Worm (Caenorhabditis elegans) whole organism, L1 larva: ENCODE measurements around the gene D2024.18.

Experiments
- aha-1 ChIP-seq: fragments of 150-350 bp; optimal IDR thresholded peaks from 2 replicates; lab custom pipeline; 2014; ENCODE audit warnings: missing biosample characterization, missing genetic modification characterization
- alr-1 ChIP-seq: fragments of 200-800 bp; sonication (Bioruptor generic); optimal IDR thresholded peaks from 2 replicates; lab custom pipeline; 2018; ENCODE audit warnings: borderline replicate concordance, mild to moderate bottlenecking, missing genetic modification characterization, missing compliant biosample characterization
- blmp-1 ChIP-seq: fragments of 150-350 bp; optimal IDR thresholded peaks from 2 replicates; lab custom pipeline; 2014; ENCODE audit warnings: missing biosample characterization, missing genetic modification characterization
- ceh-8 ChIP-seq: fragments of 200-800 bp; sonication (Bioruptor generic); optimal IDR thresholded peaks from 2 replicates; lab custom pipeline; 2018; ENCODE audit warnings: mild to moderate bottlenecking, missing genetic modification characterization, moderate library complexity, missing compliant biosample characterization
- ceh-82 ChIP-seq, 3 experiments: fragments of 150-350 bp in 1 of 3; sonication (generic microtip) in 2 of 3; optimal IDR thresholded peaks; 2 replicates each; lab custom pipeline; 2014 to 2017; ENCODE audit warnings: missing biosample characterization in 3 of 3, missing genetic modification characterization in 3 of 3
- dpl-1 ChIP-seq, 3 experiments: fragments of 150-350 bp in 2 of 3; sonication (generic microtip) in 1 of 3; optimal IDR thresholded peaks; 2 replicates each; lab custom pipeline; 2014 to 2017; ENCODE audit warnings: missing biosample characterization in 3 of 3, missing genetic modification characterization in 3 of 3, missing genetic modification reagents in 3 of 3
- efl-1 ChIP-seq, 4 experiments: fragments of 150-350 bp; optimal IDR thresholded peaks in 3 of 4; peaks in 1 of 4; 1 replicate in 1 of 4; 2 replicates in 3 of 4; lab custom pipeline; 2014; ENCODE audit warnings: missing biosample characterization in 2 of 4, missing genetic modification characterization in 2 of 4, missing genetic modification reagents in 2 of 4
- egl-13 ChIP-seq: sonication (generic microtip); optimal IDR thresholded peaks from 2 replicates; lab custom pipeline; 2016; ENCODE audit warnings: missing genotype, missing genetic modification reagents, missing genetic modification characterization, missing compliant biosample characterization
- elt-3 ChIP-seq, 6 experiments: fragments of 150-350 bp in 1 of 6; sonication (generic microtip); optimal IDR thresholded peaks; 2 replicates each; lab custom pipeline; 2017 to 2018; ENCODE audit warnings: missing biosample characterization in 6 of 6, missing genetic modification characterization in 6 of 6, inconsistent platforms in 1 of 6
- ets-5 ChIP-seq: fragments of 200-800 bp; sonication (Bioruptor generic); IDR thresholded peaks from 2 replicates; pipeline ENCODE4 v1.3.6; 2022; ENCODE audit warnings: missing genetic modification characterization, missing compliant biosample characterization
- fkh-10 ChIP-seq: sonication (generic microtip); optimal IDR thresholded peaks from 2 replicates; lab custom pipeline; 2017; ENCODE audit warnings: missing biosample characterization, missing genetic modification reagents, missing genetic modification characterization
- fkh-4 ChIP-seq: sonication (generic microtip); optimal IDR thresholded peaks from 2 replicates; lab custom pipeline; 2016; ENCODE audit warnings: missing compliant biosample characterization, missing genetic modification characterization, borderline replicate concordance
- hlh-17 ChIP-seq: fragments of 200-800 bp; sonication (Bioruptor generic); optimal IDR thresholded peaks from 2 replicates; lab custom pipeline; 2018; ENCODE audit warnings: missing genetic modification characterization, mild to moderate bottlenecking, missing compliant biosample characterization, moderate library complexity, borderline replicate concordance
- hlh-4 ChIP-seq: sonication (generic microtip); optimal IDR thresholded peaks from 2 replicates; lab custom pipeline; 2016; ENCODE audit warnings: mild to moderate bottlenecking, missing genetic modification characterization, missing compliant biosample characterization
- isw-1 ChIP-seq: fragments of 200-800 bp; sonication (Bioruptor generic); IDR thresholded peaks from 2 replicates; pipeline ENCODE4 v1.3.6; 2022; ENCODE audit warnings: missing genetic modification characterization, missing compliant biosample characterization
- jun-1 ChIP-seq: fragments of 150-350 bp; optimal IDR thresholded peaks from 2 replicates; lab custom pipeline; 2014; ENCODE audit warnings: missing biosample characterization, missing genetic modification reagents, missing genetic modification characterization
- lin-15B ChIP-seq: fragments of 150-350 bp; sonication (generic microtip); optimal IDR thresholded peaks from 3 replicates; lab custom pipeline; 2014; ENCODE audit warnings: missing biosample characterization, missing genetic modification characterization
- lin-35 ChIP-seq, 2 experiments: fragments of 150-350 bp; optimal IDR thresholded peaks; 2 replicates each; lab custom pipeline; 2014; ENCODE audit warnings: missing biosample characterization in 2 of 2, missing genetic modification characterization in 2 of 2, missing genetic modification reagents in 2 of 2
- lin-39 ChIP-seq: fragments of 150-350 bp; optimal IDR thresholded peaks from 2 replicates; lab custom pipeline; 2014; ENCODE audit warnings: missing biosample characterization, missing genetic modification reagents, missing genetic modification characterization
- lir-3 ChIP-seq: sonication (generic microtip); optimal IDR thresholded peaks from 2 replicates; lab custom pipeline; 2016; ENCODE audit warnings: mild to moderate bottlenecking, missing genetic modification characterization, moderate library complexity, missing compliant biosample characterization; ENCODE audit not compliant: poor library complexity
- mab-9 ChIP-seq: fragments of 200-800 bp; sonication (Bioruptor generic); IDR thresholded peaks from 2 replicates; pipeline ENCODE4 v1.3.6; 2022; ENCODE audit warnings: missing genetic modification reagents, missing genetic modification characterization, missing compliant biosample characterization
- mdl-1 ChIP-seq, 2 experiments: fragments of 150-350 bp; optimal IDR thresholded peaks; 2 replicates each; lab custom pipeline; 2014 to 2017; ENCODE audit warnings: missing biosample characterization in 2 of 2, missing genetic modification characterization in 2 of 2, inconsistent platforms in 1 of 2
- mef-2 ChIP-seq: fragments of 150-350 bp; optimal IDR thresholded peaks from 2 replicates; lab custom pipeline; 2014; ENCODE audit warnings: missing biosample characterization, missing genetic modification characterization
- nhr-11 ChIP-seq: fragments of 150-350 bp; optimal IDR thresholded peaks from 2 replicates; lab custom pipeline; 2014; ENCODE audit warnings: missing biosample characterization, missing genetic modification characterization
- nhr-28 ChIP-seq: fragments of 150-350 bp; optimal IDR thresholded peaks from 2 replicates; lab custom pipeline; 2014; ENCODE audit warnings: missing biosample characterization, missing genetic modification characterization
- nhr-47 ChIP-seq: sonication (generic microtip); optimal IDR thresholded peaks from 2 replicates; lab custom pipeline; 2016; ENCODE audit warnings: mild to moderate bottlenecking, missing genetic modification characterization, moderate library complexity, missing compliant biosample characterization
- nhr-71 ChIP-seq: sonication (generic microtip); optimal IDR thresholded peaks from 2 replicates; lab custom pipeline; 2016; ENCODE audit warnings: mild to moderate bottlenecking, missing genetic modification characterization, moderate library complexity, missing compliant biosample characterization
- nhr-76 ChIP-seq: sonication (generic microtip); optimal IDR thresholded peaks from 2 replicates; lab custom pipeline; 2017; ENCODE audit warnings: missing biosample characterization, missing genetic modification characterization
- nhr-85 ChIP-seq: sonication (generic microtip); peaks from one replicate; lab custom pipeline; 2016; ENCODE audit warnings: missing genetic modification characterization, inconsistent platforms, missing compliant biosample characterization
- nhr-90 ChIP-seq: sonication (generic microtip); optimal IDR thresholded peaks from 2 replicates; lab custom pipeline; 2016; ENCODE audit warnings: mild to moderate bottlenecking, missing genetic modification characterization, missing compliant biosample characterization; ENCODE audit not compliant: poor library complexity
- pag-3 ChIP-seq: sonication (generic microtip); optimal IDR thresholded peaks from 2 replicates; lab custom pipeline; 2017; ENCODE audit warnings: missing genetic modification characterization, mild to moderate bottlenecking, missing compliant biosample characterization, antibody characterized with exemption, borderline replicate concordance; ENCODE audit not compliant: insufficient read depth
- pax-3 ChIP-seq: fragments of 200-800 bp; sonication (Bioruptor generic); optimal IDR thresholded peaks from 2 replicates; lab custom pipeline; 2018; ENCODE audit warnings: mild to moderate bottlenecking, missing genetic modification characterization, moderate library complexity, missing compliant biosample characterization
- pqm-1 ChIP-seq: sonication (generic microtip); optimal IDR thresholded peaks from 3 replicates; lab custom pipeline; 2017; ENCODE audit warnings: missing biosample characterization, missing genetic modification characterization
- snpc-4 ChIP-seq: fragments of 150-350 bp; optimal IDR thresholded peaks from 2 replicates; lab custom pipeline; 2014; ENCODE audit warnings: missing biosample characterization, missing genetic modification characterization
- snu-23 ChIP-seq: sonication (generic microtip); optimal IDR thresholded peaks from 2 replicates; lab custom pipeline; 2016; ENCODE audit warnings: missing genetic modification characterization, missing compliant biosample characterization
- sptf-1 ChIP-seq: fragments of 150-350 bp; optimal IDR thresholded peaks from 2 replicates; lab custom pipeline; 2014; ENCODE audit warnings: missing biosample characterization, missing genetic modification characterization
- sup-37 ChIP-seq: fragments of 200-800 bp; sonication (Bioruptor generic); optimal IDR thresholded peaks from 2 replicates; lab custom pipeline; 2018; ENCODE audit warnings: mild to moderate bottlenecking, missing genetic modification characterization, missing compliant biosample characterization
- tbx-2 ChIP-seq: sonication (generic microtip); optimal IDR thresholded peaks from 2 replicates; lab custom pipeline; 2016; ENCODE audit warnings: missing genetic modification characterization, missing compliant biosample characterization
- tlp-1 ChIP-seq: fragments of 150-350 bp; optimal IDR thresholded peaks from 2 replicates; lab custom pipeline; 2014; ENCODE audit warnings: missing biosample characterization, missing genetic modification characterization
- unc-130 ChIP-seq: fragments of 150-350 bp; optimal IDR thresholded peaks from 2 replicates; lab custom pipeline; 2017; ENCODE audit warnings: missing biosample characterization, missing genetic modification characterization, inconsistent platforms
- unc-30 ChIP-seq: sonication (generic microtip); optimal IDR thresholded peaks from 2 replicates; lab custom pipeline; 2017; ENCODE audit warnings: missing biosample characterization, missing genetic modification characterization
- unc-98 ChIP-seq: fragments of 200-800 bp; sonication (Bioruptor generic); IDR thresholded peaks from 2 replicates; pipeline ENCODE4 v1.3.6; 2022; ENCODE audit warnings: missing genetic modification characterization, missing compliant biosample characterization
- vab-15 ChIP-seq: sonication (generic microtip); optimal IDR thresholded peaks from 2 replicates; lab custom pipeline; 2017; ENCODE audit warnings: missing genotype, mild to moderate bottlenecking, missing genetic modification characterization, missing compliant biosample characterization
- xbp-1 ChIP-seq: sonication (generic microtip); optimal IDR thresholded peaks from 2 replicates; lab custom pipeline; 2016; ENCODE audit warnings: missing genetic modification characterization, missing compliant biosample characterization
- zag-1 ChIP-seq: fragments of 150-350 bp; optimal IDR thresholded peaks from 2 replicates; lab custom pipeline; 2014; ENCODE audit warnings: missing biosample characterization, missing genetic modification characterization
- zip-4 ChIP-seq: fragments of 200-800 bp; sonication (Bioruptor generic); optimal IDR thresholded peaks from 2 replicates; lab custom pipeline; 2018; ENCODE audit warnings: mild to moderate bottlenecking, missing genetic modification characterization, moderate library complexity, missing compliant biosample characterization
- ztf-11 ChIP-seq, 2 experiments: sonication (generic microtip); optimal IDR thresholded peaks; 2 replicates each; lab custom pipeline; 2016 to 2017; ENCODE audit warnings: missing genetic modification characterization in 2 of 2, missing biosample characterization in 1 of 2, missing compliant biosample characterization in 1 of 2
- ztf-4 ChIP-seq: fragments of 150-350 bp; optimal IDR thresholded peaks from 2 replicates; lab custom pipeline; 2014; ENCODE audit warnings: missing biosample characterization, missing genetic modification characterization

D2024.18 gene

ce11 chrIV:7234623-7235022, 15.6 kb upstream of the D2024.18 start:
- peak; percentile 16 for TF ChIP-seq nhr-85 (tag; lab: Kevin White, UChicago)
- no peak for TF ChIP-seq sptf-1 (tag; lab: Kevin White, UChicago)
- no peak for TF ChIP-seq nhr-90 (tag; lab: Kevin White, UChicago)
- no peak for TF ChIP-seq fkh-10 (GFP tag; lab: Kevin White, UChicago)
- TF ChIP-seq sup-37: no peak
- TF ChIP-seq lin-15B (tag; lab: Kevin White, UChicago): no peak
- TF ChIP-seq, all 84 proteins: peak for 1

DNA sequence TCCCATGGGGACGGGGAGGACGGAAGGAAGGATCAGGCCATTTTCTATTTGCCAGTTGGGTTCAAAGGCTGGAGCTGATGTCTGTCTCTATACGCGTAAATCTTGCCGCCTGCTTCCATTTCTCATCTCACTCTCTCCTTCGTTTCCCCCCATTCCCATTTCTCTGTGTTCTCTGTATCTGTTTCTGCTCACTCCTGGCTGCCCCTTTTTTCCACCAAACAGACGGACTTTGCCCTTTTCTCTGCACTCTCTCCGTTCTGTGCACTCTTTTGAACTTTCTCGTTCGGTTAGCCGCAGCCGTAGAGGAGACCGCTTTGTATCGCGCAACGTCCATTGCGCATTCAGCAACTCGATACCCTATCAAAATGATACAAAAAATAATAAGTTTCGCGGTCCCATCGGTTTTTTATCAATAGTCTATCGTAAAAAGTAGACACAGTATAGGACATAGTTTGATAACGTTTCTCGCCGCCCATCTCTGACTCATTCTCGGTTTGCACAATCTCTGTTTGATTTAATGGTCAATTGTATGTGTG, 14.8 kb upstream of the D2024.18 start:
- TF ChIP-seq lin-39 (tag; lab: Kevin White, UChicago) (no peak), unc-30 (tag; lab: Kevin White, UChicago) (no peak), sup-37 (no peak), mdl-1 (tag; optimal IDR thresholded peaks at IDR 0.05; lab: Kevin White, UChicago) (peak in 1 of 2 experiments; percentile 47), ceh-82 (tag; optimal IDR thresholded peaks at IDR 0.05; lab: Kevin White, UChicago) (peak in 2 of 3 experiments; percentile 35 to 68), hlh-17 (no peak), snpc-4 (tag; lab: Kevin White, UChicago) (no peak), tlp-1 (no peak), nhr-47 (tag; lab: Kevin White, UChicago) (peak; percentile 57), isw-1 (GFP tag; lab: Robert Waterston, UW) (no peak), nhr-28 (no peak), pax-3 (no peak), snu-23 (GFP tag; lab: Kevin White, UChicago) (peak; percentile 70), ceh-8 (GFP tag; lab: Kevin White, UChicago) (no peak), pag-3 (tag; lab: Kevin White, UChicago) (no peak), elt-3 (tag; optimal IDR thresholded peaks at IDR 0.05; lab: Kevin White, UChicago) (peak in 2 of 6 experiments; percentile 67 to 79), ets-5 (GFP tag; lab: Robert Waterston, UW) (no peak), zip-4 (GFP tag; lab: Kevin White, UChicago) (no peak), ztf-11 (tag; optimal IDR thresholded peaks at IDR 0.05; lab: Kevin White, UChicago) (no peak), alr-1 (tag; lab: Kevin White, UChicago) (no peak), fkh-4 (tag; lab: Kevin White, UChicago) (no peak), egl-13 (tag; lab: Kevin White, UChicago) (peak; percentile 48), sptf-1 (tag; lab: Kevin White, UChicago) (no peak), lin-35 (GFP tag; optimal IDR thresholded peaks at IDR 0.05; lab: Kevin White, UChicago) (peak; percentile 35 to 36), nhr-11 (no peak), mab-9 (GFP tag; lab: Robert Waterston, UW) (0 out of 2 replicates have a peak, but pooled peaks have one; percentile 50), nhr-71 (tag; lab: Kevin White, UChicago) (peak; percentile 81), fkh-10 (GFP tag; lab: Kevin White, UChicago) (no peak), lir-3 (tag; lab: Kevin White, UChicago) (no peak), hlh-4 (tag; lab: Kevin White, UChicago) (no peak), unc-130 (tag; lab: Kevin White, UChicago) (peak; percentile 0), nhr-85 (tag; lab: Kevin White, UChicago) (peak; percentile 73), xbp-1 (tag; lab: Kevin White, UChicago) (peak; percentile 17), nhr-90 (tag; lab: Kevin White, UChicago) (no peak), blmp-1 (tag; lab: Kevin White, UChicago) (peak; percentile 56), jun-1 (tag; lab: Kevin White, UChicago) (peak; percentile 36), dpl-1 (GFP tag; optimal IDR thresholded peaks at IDR 0.05; lab: Kevin White, UChicago) (peak; percentile 15 to 37 (median 18)), efl-1 (optimal IDR thresholded peaks at IDR 0.05; lab: Kevin White, UChicago) (peak; percentile 39 to 53), efl-1 (GFP tag; optimal IDR thresholded peaks at IDR 0.05 in 1 of 2; lab: Kevin White, UChicago) (peak; percentile 2 to 83), aha-1 (tag; lab: Kevin White, UChicago) (no peak), unc-98 (GFP tag; lab: Robert Waterston, UW) (no peak; the same call in 1 of the 2 replicates), nhr-76 (tag; lab: Kevin White, UChicago) (no peak), zag-1 (no peak), pqm-1 (tag; lab: Kevin White, UChicago) (no peak), ztf-4 (no peak), tbx-2 (tag; lab: Kevin White, UChicago) (peak; percentile 59), mef-2 (no peak), vab-15 (tag; lab: Kevin White, UChicago) (no peak)
